Fruit fly (Drosophila melanogaster) whole organism, embryonic: ENCODE data around the gene wrd.
A peak's percentile ranks its signal among the peaks of the same experiment; 100 is the strongest.

Experiments
- Asciz ChIP-seq: fragments of 200-800 bp; sonication (Bioruptor generic); optimal IDR thresholded peaks from 2 replicates; lab custom pipeline; 2017; ENCODE audit warnings: missing biosample characterization, mild to moderate bottlenecking, missing genetic modification characterization, missing genetic modification reagents
- B-H2 ChIP-seq: fragments of 200-800 bp; sonication (Bioruptor generic); optimal IDR thresholded peaks from 2 replicates; lab custom pipeline; 2018; ENCODE audit warnings: missing biosample characterization, mild to moderate bottlenecking, missing genetic modification characterization
- CG10147 ChIP-seq: fragments of 200-800 bp; sonication (Bioruptor generic); optimal IDR thresholded peaks from 2 replicates; lab custom pipeline; 2019; ENCODE audit warnings: missing biosample characterization, mild to moderate bottlenecking, missing genetic modification characterization, moderate library complexity
- CG13287 ChIP-seq: fragments of 200-800 bp; sonication (Bioruptor generic); IDR thresholded peaks from 2 replicates; pipeline ENCODE4 v1.3.6; 2022; ENCODE audit warnings: missing biosample characterization, missing genetic modification characterization; ENCODE audit not compliant: partially characterized antibody
- CG13624 ChIP-seq: fragments of 200-800 bp; sonication (Bioruptor generic); optimal IDR thresholded peaks from 2 replicates; lab custom pipeline; 2016; ENCODE audit warnings: missing biosample characterization, missing genetic modification characterization
- CG13775 ChIP-seq: fragments of 200-800 bp; sonication (Bioruptor generic); optimal IDR thresholded peaks from 3 replicates; lab custom pipeline; 2017; ENCODE audit warnings: missing biosample characterization, mild to moderate bottlenecking, missing genetic modification characterization
- CG15696 ChIP-seq: fragments of 200-800 bp; sonication (Bioruptor generic); optimal IDR thresholded peaks from 2 replicates; lab custom pipeline; 2019; ENCODE audit warnings: missing biosample characterization, mild to moderate bottlenecking, missing genetic modification characterization, moderate library complexity
- CG17829 ChIP-seq: fragments of 200-800 bp; optimal IDR thresholded peaks from 2 replicates; lab custom pipeline; 2019; ENCODE audit warnings: missing biosample characterization, mild to moderate bottlenecking, missing genetic modification characterization, moderate library complexity
- CG2120 ChIP-seq: fragments of 200-800 bp; sonication (Bioruptor generic); optimal IDR thresholded peaks from 3 replicates; lab custom pipeline; 2016; ENCODE audit warnings: missing biosample characterization, missing genetic modification characterization
- CG2202 ChIP-seq: fragments of 200-800 bp; sonication (Bioruptor generic); optimal IDR thresholded peaks from 2 replicates; lab custom pipeline; 2018; ENCODE audit warnings: missing biosample characterization, mild to moderate bottlenecking, missing genetic modification characterization
- CG2678 ChIP-seq: fragments of 200-800 bp; sonication (Bioruptor generic); optimal IDR thresholded peaks from 3 replicates; lab custom pipeline; 2019; ENCODE audit warnings: missing biosample characterization, mild to moderate bottlenecking, missing genetic modification characterization, moderate library complexity
- CG2712 ChIP-seq: fragments of 200-800 bp; optimal IDR thresholded peaks from 3 replicates; lab custom pipeline; 2019; ENCODE audit warnings: missing biosample characterization, mild to moderate bottlenecking, missing genetic modification characterization, moderate library complexity
- CG34224 ChIP-seq: fragments of 200-800 bp; sonication (Bioruptor generic); IDR thresholded peaks from 3 replicates; pipeline ENCODE4 v1.3.6; 2022; ENCODE audit warnings: missing biosample characterization, missing genetic modification characterization; ENCODE audit not compliant: partially characterized antibody
- CG4707 ChIP-seq: fragments of 200-800 bp; sonication (Bioruptor generic); optimal IDR thresholded peaks from 2 replicates; lab custom pipeline; 2018; ENCODE audit warnings: missing biosample characterization, mild to moderate bottlenecking, missing genetic modification characterization, moderate library complexity
- CG6272 ChIP-seq: fragments of 200-800 bp; sonication (Bioruptor generic); IDR thresholded peaks from 2 replicates; pipeline ENCODE4 v1.3.6; 2022; ENCODE audit warnings: missing biosample characterization, missing genetic modification characterization
- CG7745 ChIP-seq: fragments of 200-800 bp; sonication (Bioruptor generic); optimal IDR thresholded peaks from 2 replicates; lab custom pipeline; 2018; ENCODE audit warnings: missing biosample characterization, mild to moderate bottlenecking, missing genetic modification characterization, moderate library complexity
- CG9727 ChIP-seq: fragments of 200-800 bp; sonication (Bioruptor generic); optimal IDR thresholded peaks from 3 replicates; lab custom pipeline; 2017; ENCODE audit warnings: missing biosample characterization, mild to moderate bottlenecking, missing genetic modification characterization
- CoRest ChIP-seq: fragments of 200-800 bp; sonication (Bioruptor generic); optimal IDR thresholded peaks from 3 replicates; lab custom pipeline; 2018; ENCODE audit warnings: missing biosample characterization, mild to moderate bottlenecking, missing genetic modification characterization, moderate library complexity
- D19A ChIP-seq: fragments of 200-800 bp; optimal IDR thresholded peaks from 3 replicates; lab custom pipeline; 2019; ENCODE audit warnings: missing biosample characterization, mild to moderate bottlenecking, missing genetic modification characterization, moderate library complexity
- Dfd ChIP-seq, 2 experiments: fragments of >200 bp; optimal IDR thresholded peaks; 2 replicates each; lab custom pipeline; 2017; ENCODE audit warnings: missing biosample characterization in 2 of 2, missing genetic modification characterization in 2 of 2
- E2f1 ChIP-seq: fragments of 200-800 bp; sonication (Bioruptor generic); IDR thresholded peaks from 2 replicates; pipeline ENCODE4 v1.3.6; 2022; ENCODE audit warnings: missing biosample characterization, missing genetic modification characterization
- Gsc ChIP-seq: fragments of 200-800 bp; sonication (Bioruptor generic); IDR thresholded peaks from 2 replicates; pipeline ENCODE4 v1.3.6; 2022; ENCODE audit warnings: missing biosample characterization, missing genetic modification characterization
- Gug ChIP-seq: fragments of 200-800 bp; sonication (Bioruptor generic); IDR thresholded peaks from 4 replicates; pipeline ENCODE4 v1.3.6; 2022; ENCODE audit warnings: missing biosample characterization, missing genetic modification characterization
- MBD-R2 ChIP-seq: fragments of 200-800 bp; sonication (Bioruptor generic); IDR thresholded peaks from 2 replicates; pipeline ENCODE4 v1.3.6; 2022; ENCODE audit warnings: missing biosample characterization, missing genetic modification characterization
- MESR4 ChIP-seq: fragments of 200-800 bp; sonication (Bioruptor generic); optimal IDR thresholded peaks from 2 replicates; lab custom pipeline; 2018; ENCODE audit warnings: missing biosample characterization, mild to moderate bottlenecking, missing genetic modification characterization, moderate library complexity
- Max ChIP-seq: fragments of 200-800 bp; sonication (Bioruptor generic); optimal IDR thresholded peaks from 2 replicates; lab custom pipeline; 2016; ENCODE audit warnings: missing biosample characterization, mild to moderate bottlenecking, missing genetic modification characterization
- Med ChIP-seq: fragments of 200-800 bp; sonication (Bioruptor generic); peaks from one replicate; lab custom pipeline; 2016; ENCODE audit warnings: missing biosample characterization, missing genetic modification characterization, mild to moderate bottlenecking, inconsistent platforms, moderate library complexity
- Nf-YC ChIP-seq: fragments of 200-800 bp; optimal IDR thresholded peaks from 3 replicates; lab custom pipeline; 2019; ENCODE audit warnings: missing biosample characterization, mild to moderate bottlenecking, missing genetic modification characterization, moderate library complexity
- Oli ChIP-seq: fragments of 200-800 bp; sonication (Bioruptor generic); optimal IDR thresholded peaks from 2 replicates; lab custom pipeline; 2018; ENCODE audit warnings: missing biosample characterization, mild to moderate bottlenecking, missing genetic modification characterization, moderate library complexity
- Optix ChIP-seq: fragments of 200-800 bp; sonication (Bioruptor generic); IDR thresholded peaks from 3 replicates; pipeline ENCODE4 v1.3.6; 2022; ENCODE audit warnings: missing biosample characterization, missing genetic modification characterization
- Six4 ChIP-seq: fragments of 200-800 bp; sonication (Bioruptor generic); optimal IDR thresholded peaks from 2 replicates; lab custom pipeline; 2016; ENCODE audit warnings: missing biosample characterization, missing genetic modification characterization
- Sry-δ ChIP-seq: fragments of 200-800 bp; sonication (Bioruptor generic); optimal IDR thresholded peaks from 2 replicates; lab custom pipeline; 2016; ENCODE audit warnings: missing biosample characterization, missing genetic modification characterization
- Ssrp ChIP-seq: fragments of 200-800 bp; sonication (Bioruptor generic); optimal IDR thresholded peaks from 2 replicates; lab custom pipeline; 2018; ENCODE audit warnings: missing biosample characterization, mild to moderate bottlenecking, missing genetic modification characterization, moderate library complexity
- TFAM ChIP-seq: fragments of 200-800 bp; sonication (Bioruptor generic); optimal IDR thresholded peaks from 2 replicates; lab custom pipeline; 2017; ENCODE audit warnings: missing biosample characterization, missing genetic modification characterization, inconsistent platforms
- bab2 ChIP-seq: fragments of 200-800 bp; sonication (Bioruptor generic); optimal IDR thresholded peaks from 2 replicates; lab custom pipeline; 2016; ENCODE audit warnings: missing biosample characterization, missing genetic modification characterization
- cg ChIP-seq: fragments of 200-800 bp; sonication (Bioruptor generic); optimal IDR thresholded peaks from 3 replicates; lab custom pipeline; 2019; ENCODE audit warnings: missing biosample characterization, mild to moderate bottlenecking, missing genetic modification characterization, moderate library complexity
- chinmo ChIP-seq: fragments of 200-800 bp; sonication (Bioruptor generic); IDR thresholded peaks from 4 replicates; pipeline ENCODE4 v1.3.6; 2022; ENCODE audit warnings: missing biosample characterization, missing genetic modification characterization; ENCODE audit not compliant: partially characterized antibody
- crp ChIP-seq, 2 experiments: fragments of 200-800 bp; sonication (Bioruptor generic); optimal IDR thresholded peaks; 2 replicates in 1 of 2; 3 replicates in 1 of 2; lab custom pipeline; 2017; ENCODE audit warnings: missing biosample characterization in 2 of 2, missing genetic modification characterization in 2 of 2, mild to moderate bottlenecking in 1 of 2, moderate library complexity in 1 of 2
- hkb ChIP-seq, 2 experiments: fragments of 200-800 bp in 1 of 2; fragments of >200 bp in 1 of 2; sonication (Bioruptor generic) in 1 of 2; IDR thresholded peaks in 1 of 2; optimal IDR thresholded peaks in 1 of 2; 2 replicates each; pipeline versions ENCODE4 v1.3.6 to Lab custom; 2017 to 2022; ENCODE audit warnings: missing biosample characterization in 1 of 2, missing genetic modification characterization in 1 of 2
- jigr1 ChIP-seq: fragments of 200-800 bp; sonication (Bioruptor generic); IDR thresholded peaks from 3 replicates; pipeline ENCODE4 v1.3.6; 2022; ENCODE audit warnings: missing biosample characterization, missing genetic modification characterization
- knrl ChIP-seq: fragments of 200-800 bp; sonication (Bioruptor generic); IDR thresholded peaks from 3 replicates; pipeline ENCODE4 v1.3.6; 2022; ENCODE audit warnings: missing biosample characterization, missing genetic modification characterization; ENCODE audit not compliant: partially characterized antibody
- nerfin-1 ChIP-seq: fragments of 200-800 bp; sonication (Bioruptor generic); optimal IDR thresholded peaks from 3 replicates; lab custom pipeline; 2019; ENCODE audit warnings: missing biosample characterization, mild to moderate bottlenecking, missing genetic modification characterization, moderate library complexity
- scrt ChIP-seq: fragments of 200-800 bp; sonication (Bioruptor generic); optimal IDR thresholded peaks from 2 replicates; lab custom pipeline; 2018; ENCODE audit warnings: missing biosample characterization, mild to moderate bottlenecking, missing genetic modification characterization, moderate library complexity
- sens ChIP-seq: fragments of 200-800 bp; sonication (Bioruptor generic); peaks from one replicate; lab custom pipeline; 2016; ENCODE audit warnings: missing biosample characterization, missing genetic modification characterization
- sob ChIP-seq: fragments of 200-800 bp; sonication (Bioruptor generic); IDR thresholded peaks from 2 replicates; pipeline ENCODE4 v1.3.6; 2022; ENCODE audit warnings: missing biosample characterization, missing genetic modification characterization
- trh ChIP-seq: fragments of 200-800 bp; sonication (Bioruptor generic); optimal IDR thresholded peaks from 2 replicates; lab custom pipeline; 2016; ENCODE audit warnings: missing biosample characterization, missing genetic modification characterization
- wor ChIP-seq: fragments of 200-800 bp; sonication (Bioruptor generic); IDR thresholded peaks from 2 replicates; pipeline ENCODE4 v1.3.6; 2022; ENCODE audit warnings: missing biosample characterization, missing genetic modification characterization

Gene wrd

dm6 chr3R:18164052-18164722, 3.4 kb upstream of the wrd start, which contains the start of the genes CG7218 and Cbp20 (continued):
- TF ChIP-seq D19A (peak; percentile 32), jigr1 (GFP tag; lab: Robert Waterston, UW) (0 out of 3 replicates have a peak, but pooled peaks have one; percentile 23), CG4707 (no peak), CG13287 (GFP tag; lab: Robert Waterston, UW) (peak; percentile 91), trh (GFP tag; lab: Kevin White, UChicago) (no peak), Max (GFP tag; lab: Kevin White, UChicago) (peak; percentile 76), CG13624 (GFP tag; lab: Kevin White, UChicago) (peak; percentile 53), CG17829 (tag; lab: Kevin White, UChicago) (peak; percentile 75), Ssrp (tag; lab: Kevin White, UChicago) (peak; percentile 49), sob (GFP tag; lab: Robert Waterston, UW) (peak; percentile 76), bab2 (GFP tag; lab: Kevin White, UChicago) (peak; percentile 46), TFAM (GFP tag; lab: Kevin White, UChicago) (no peak), chinmo (GFP tag; lab: Robert Waterston, UW) (peak; percentile 83; the same call in 2 of the 4 replicates), CG34224 (GFP tag; lab: Robert Waterston, UW) (peak; percentile 76), B-H2 (peak; percentile 77), CG9727 (GFP tag; lab: Kevin White, UChicago) (peak; percentile 59), hkb (optimal IDR thresholded peaks at IDR 0.05; lab: Kevin White, UChicago) (no peak), hkb (GFP tag; IDR thresholded peaks at IDR 0.05; lab: Robert Waterston, UW) (peak; percentile 59)
- TF ChIP-seq, all 482 proteins: peak for 336

- TF ChIP-seq crp (GFP tag; optimal IDR thresholded peaks at IDR 0.05; lab: Kevin White, UChicago) (peak in 1 of 2 experiments; percentile 20), cg (peak; percentile 81), Gug (peak; percentile 32; the same call in 2 of the 4 replicates), Optix (GFP tag; lab: Robert Waterston, UW) (no peak), CG10147 (GFP tag; lab: Kevin White, UChicago) (no peak), Sry-δ (GFP tag; lab: Kevin White, UChicago) (peak; percentile 31), jigr1 (GFP tag; lab: Robert Waterston, UW) (no peak), MESR4 (GFP tag; lab: Kevin White, UChicago) (peak; percentile 51), sens (peak; percentile 72), CG2202 (tag; lab: Kevin White, UChicago) (no peak), CG6272 (GFP tag; lab: Robert Waterston, UW) (no peak), CG2120 (GFP tag; lab: Kevin White, UChicago) (peak; percentile 6), Asciz (GFP tag; lab: Kevin White, UChicago) (no peak), nerfin-1 (tag; lab: Kevin White, UChicago) (peak; percentile 79), E2f1 (no peak), MBD-R2 (GFP tag; lab: Robert Waterston, UW) (peak; percentile 56), wor (GFP tag; lab: Robert Waterston, UW) (no peak), CoRest (tag; lab: Kevin White, UChicago) (no peak), Med (GFP tag; lab: Kevin White, UChicago) (peak; percentile 73), chinmo (GFP tag; lab: Robert Waterston, UW) (peak; percentile 94), CG2712 (tag; lab: Kevin White, UChicago) (peak; percentile 24), CG13775 (GFP tag; lab: Kevin White, UChicago) (no peak), Oli (no peak), Nf-YC (tag; lab: Kevin White, UChicago) (peak; percentile 27), Dfd (GFP tag; optimal IDR thresholded peaks at IDR 0.05; lab: Kevin White, UChicago) (no peak), CG7745 (tag; lab: Kevin White, UChicago) (no peak), knrl (GFP tag; lab: Robert Waterston, UW) (no peak), CG2678 (tag; lab: Kevin White, UChicago) (peak; percentile 12), Gsc (GFP tag; lab: Robert Waterston, UW) (no peak), Six4 (GFP tag; lab: Kevin White, UChicago) (peak; percentile 15), CG15696 (tag; lab: Kevin White, UChicago) (no peak), scrt (peak; percentile 43)
Measured at dm6 chr3R:18166261-18166720, 1.3 kb upstream of the wrd start.
